Worm (Caenorhabditis elegans): ENCODE data around the gene F35C8.5.

DNA sequence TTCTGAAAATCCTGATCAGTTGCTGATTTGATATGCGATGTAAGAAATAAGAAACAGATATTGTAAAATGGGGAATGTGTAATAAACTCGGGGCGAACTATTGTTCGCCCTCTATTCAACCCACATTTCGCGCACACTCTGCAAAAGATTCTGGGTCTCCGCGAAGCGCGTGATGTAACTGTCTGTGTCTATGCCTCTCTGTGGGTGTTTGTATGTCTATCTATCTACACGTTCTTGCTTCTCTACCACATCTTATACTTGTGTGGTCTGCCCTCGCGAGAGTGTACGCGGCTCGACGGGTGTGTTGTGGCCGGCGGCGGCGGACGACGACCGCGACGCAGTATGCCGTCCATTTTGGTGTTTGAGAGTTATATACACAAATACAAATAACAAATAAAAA is 29.1 kb upstream of the F35C8.5 start:
- TF ChIP-seq ztf-23 (GFP tag; IDR thresholded peaks at IDR 0.05) (no peak), flt-1 (GFP tag; IDR thresholded peaks at IDR 0.05) (no peak), med-1 (GFP tag; optimal IDR thresholded peaks at IDR 0.05; ENCODE audit: insufficient read depth) (no peak), T22C8.4 (GFP tag; IDR thresholded peaks at IDR 0.05) (no peak), ref-1 (GFP tag; conservative IDR thresholded peaks at IDR 0.05) (no peak), tab-1 (GFP tag; IDR thresholded peaks at IDR 0.05) (no peak)

All from whole organism, midembryonic.